Worm (Caenorhabditis elegans) whole organism, mixed stage, embryonic: ENCODE measurements around the gene F46B6.10.

Experiments used
- M03D4.4 ChIP-seq: sonication (generic microtip); optimal IDR thresholded peaks from 2 replicates; lab custom pipeline; 2017; ENCODE audit warnings: mild to moderate bottlenecking, missing genetic modification characterization, missing compliant biosample characterization
- bed-3 ChIP-seq: fragments of 200-800 bp; sonication (Bioruptor generic); optimal IDR thresholded peaks from 3 replicates; lab custom pipeline; 2018; ENCODE audit warnings: mild to moderate bottlenecking, missing genetic modification characterization, moderate library complexity, missing compliant biosample characterization
- blmp-1 ChIP-seq: fragments of 150-350 bp; optimal IDR thresholded peaks from 2 replicates; lab custom pipeline; 2014; ENCODE audit warnings: missing biosample characterization, missing genetic modification characterization
- ceh-39 ChIP-seq: fragments of 150-350 bp; optimal IDR thresholded peaks from 2 replicates; lab custom pipeline; 2014; ENCODE audit warnings: missing biosample characterization, missing genetic modification characterization
- ceh-43 ChIP-seq: fragments of 200-800 bp; sonication (Bioruptor generic); optimal IDR thresholded peaks from 2 replicates; lab custom pipeline; 2018; ENCODE audit warnings: mild to moderate bottlenecking, missing genetic modification characterization, moderate library complexity, missing compliant biosample characterization
- ceh-83 ChIP-seq: fragments of 200-800 bp; sonication (Bioruptor generic); optimal IDR thresholded peaks from 2 replicates; lab custom pipeline; 2018; ENCODE audit warnings: mild to moderate bottlenecking, missing genetic modification characterization, missing compliant biosample characterization
- ces-1 ChIP-seq: fragments of 150-350 bp; optimal IDR thresholded peaks from 2 replicates; lab custom pipeline; 2014; ENCODE audit warnings: missing biosample characterization, missing genetic modification reagents, missing genetic modification characterization
- cnd-1 ChIP-seq: fragments of 200-800 bp; sonication (Bioruptor generic); optimal IDR thresholded peaks from 2 replicates; lab custom pipeline; 2018; ENCODE audit warnings: mild to moderate bottlenecking, missing genetic modification characterization, missing compliant biosample characterization
- drap-1 ChIP-seq: fragments of 200-800 bp; sonication (Bioruptor generic); optimal IDR thresholded peaks from 3 replicates; lab custom pipeline; 2018; ENCODE audit warnings: mild to moderate bottlenecking, missing genetic modification characterization, missing compliant biosample characterization
- elt-3 ChIP-seq: fragments of 150-350 bp; optimal IDR thresholded peaks from 2 replicates; lab custom pipeline; 2014; ENCODE audit warnings: missing biosample characterization, missing genetic modification characterization
- flh-1 ChIP-seq: fragments of 200-800 bp; sonication (Bioruptor generic); optimal IDR thresholded peaks from 2 replicates; lab custom pipeline; 2018; ENCODE audit warnings: mild to moderate bottlenecking, missing genetic modification characterization, moderate library complexity, missing compliant biosample characterization
- ham-2 ChIP-seq: fragments of 200-800 bp; sonication (Bioruptor generic); optimal IDR thresholded peaks from 2 replicates; lab custom pipeline; 2018; ENCODE audit warnings: mild to moderate bottlenecking, missing genetic modification characterization, missing compliant biosample characterization
- hlh-1 ChIP-seq: fragments of 150-350 bp; optimal IDR thresholded peaks from 2 replicates; lab custom pipeline; 2014; ENCODE audit warnings: missing biosample characterization, missing genetic modification reagents, missing genetic modification characterization
- lin-13 ChIP-seq: fragments of 150-350 bp; optimal IDR thresholded peaks from 2 replicates; lab custom pipeline; 2014; ENCODE audit warnings: missing biosample characterization, missing genetic modification characterization
- lin-32 ChIP-seq: fragments of 200-800 bp; sonication (Bioruptor generic); optimal IDR thresholded peaks from 2 replicates; lab custom pipeline; 2018; ENCODE audit warnings: mild to moderate bottlenecking, missing genetic modification characterization, missing compliant biosample characterization
- lsy-2 ChIP-seq: fragments of 150-350 bp; optimal IDR thresholded peaks from 2 replicates; lab custom pipeline; 2014; ENCODE audit warnings: missing biosample characterization, missing genetic modification characterization
- mab-5 ChIP-seq: fragments of 150-350 bp; optimal IDR thresholded peaks from 2 replicates; lab custom pipeline; 2014; ENCODE audit warnings: missing biosample characterization, missing genetic modification characterization
- mep-1 ChIP-seq: fragments of 150-350 bp; optimal IDR thresholded peaks from 2 replicates; lab custom pipeline; 2017; ENCODE audit warnings: missing biosample characterization, missing genetic modification reagents, missing genetic modification characterization, inconsistent platforms
- mls-2 ChIP-seq: sonication (generic microtip); optimal IDR thresholded peaks from 2 replicates; lab custom pipeline; 2016; ENCODE audit warnings: mild to moderate bottlenecking, missing genetic modification characterization, moderate library complexity, missing compliant biosample characterization
- nhr-12 ChIP-seq: fragments of 150-350 bp; optimal IDR thresholded peaks from 2 replicates; lab custom pipeline; 2014; ENCODE audit warnings: missing biosample characterization, missing genetic modification characterization
- nhr-28 ChIP-seq: fragments of 150-350 bp; optimal IDR thresholded peaks from 2 replicates; lab custom pipeline; 2014; ENCODE audit warnings: missing biosample characterization, missing genetic modification characterization
- nhr-76 ChIP-seq: sonication (generic microtip); optimal IDR thresholded peaks from 2 replicates; lab custom pipeline; 2017; ENCODE audit warnings: missing biosample characterization, missing genetic modification characterization
- pha-4 ChIP-seq: fragments of 150-350 bp; optimal IDR thresholded peaks from 2 replicates; lab custom pipeline; 2018; ENCODE audit warnings: missing biosample characterization, missing genetic modification reagents, missing genetic modification characterization
- sem-2 ChIP-seq: fragments of 200-800 bp; sonication (Bioruptor generic); optimal IDR thresholded peaks from 2 replicates; lab custom pipeline; 2018; ENCODE audit warnings: mild to moderate bottlenecking, missing genetic modification characterization, missing compliant biosample characterization
- sptf-1 ChIP-seq: sonication (generic microtip); optimal IDR thresholded peaks from 2 replicates; lab custom pipeline; 2017; ENCODE audit warnings: mild to moderate bottlenecking, missing genetic modification characterization, moderate library complexity, missing compliant biosample characterization
- tbx-8 ChIP-seq: fragments of 200-800 bp; sonication (Bioruptor generic); optimal IDR thresholded peaks from 2 replicates; lab custom pipeline; 2018; ENCODE audit warnings: mild to moderate bottlenecking, missing genetic modification characterization, moderate library complexity, missing compliant biosample characterization
- unc-39 ChIP-seq: fragments of 150-350 bp; optimal IDR thresholded peaks from 2 replicates; lab custom pipeline; 2014; ENCODE audit warnings: missing biosample characterization, missing genetic modification characterization
- unc-62 ChIP-seq: fragments of 150-350 bp; optimal IDR thresholded peaks from 2 replicates; lab custom pipeline; 2014; ENCODE audit warnings: missing biosample characterization, missing genetic modification reagents, missing genetic modification characterization
- zip-8 ChIP-seq: fragments of 150-350 bp; optimal IDR thresholded peaks from 2 replicates; lab custom pipeline; 2014; ENCODE audit warnings: missing biosample characterization, missing genetic modification characterization
- ztf-11 ChIP-seq: fragments of 150-350 bp; optimal IDR thresholded peaks from 2 replicates; lab custom pipeline; 2014; ENCODE audit warnings: missing biosample characterization, missing genetic modification characterization

F46B6.10 gene

DNA sequence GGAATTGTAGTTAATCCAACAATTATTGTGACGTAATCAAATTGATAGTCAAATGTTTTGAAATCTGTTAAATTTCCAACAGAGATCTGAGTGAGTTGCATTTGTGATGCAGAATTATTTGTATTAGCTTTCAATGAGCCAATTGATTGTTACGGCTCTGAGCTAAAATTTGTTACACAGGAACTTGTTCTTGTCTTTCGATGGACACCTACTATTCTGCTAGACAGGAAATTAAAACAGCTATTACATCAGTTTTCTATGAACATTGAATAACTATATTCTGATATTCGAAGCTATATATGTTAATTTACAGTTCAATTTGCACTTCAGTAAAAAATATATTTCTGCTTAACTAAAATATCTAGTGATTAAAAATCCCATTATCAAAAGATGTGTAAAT, 32.0 kb upstream of the F46B6.10 start, which contains the start of gene sru-40:
Gene sru-40 (minus strand): TSS at position 101 of the 400 bp plus-strand sequence.
- TF ChIP-seq pha-4 (no peak), nhr-28 (tag; lab: Kevin White, UChicago) (no peak), ces-1 (GFP tag; lab: Kevin White, UChicago) (no peak), mab-5 (tag; lab: Kevin White, UChicago) (no peak), cnd-1 (tag; lab: Kevin White, UChicago) (no peak), unc-62 (no peak), zip-8 (peak; percentile 46), mep-1 (tag; lab: Kevin White, UChicago) (no peak)
- TF ChIP-seq, all 35 proteins: peak for 1

DNA sequence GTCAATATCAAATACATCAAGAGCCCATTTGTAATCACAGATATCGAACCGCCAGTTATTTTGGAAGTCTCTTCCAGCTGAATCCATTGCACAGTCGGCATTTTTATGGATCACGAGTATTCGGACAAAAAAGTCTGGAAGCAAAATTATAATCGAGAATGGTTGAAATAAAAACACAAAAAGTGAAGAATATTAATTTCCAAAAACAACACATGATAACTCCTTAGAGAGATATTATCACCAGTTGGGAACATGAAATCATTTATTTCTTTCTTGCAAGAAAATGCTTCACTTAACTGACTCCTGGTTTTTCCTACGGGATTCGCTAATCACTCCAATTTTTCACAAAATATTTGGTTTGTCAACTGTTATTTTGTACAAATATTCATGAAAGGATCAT, 22.3 kb upstream of the F46B6.10 start, which contains the start of gene str-2:
Gene str-2 (minus strand): TSS at position 101 of the 400 bp plus-strand sequence.
- TF ChIP-seq unc-62: no peak
- no peak for TF ChIP-seq drap-1 (GFP tag; lab: Kevin White, UChicago)
- no peak for TF ChIP-seq bed-3 (GFP tag; lab: Kevin White, UChicago)
- no peak for TF ChIP-seq ceh-83 (GFP tag; lab: Kevin White, UChicago)
- TF ChIP-seq hlh-1 (tag; lab: Kevin White, UChicago): no peak
- TF ChIP-seq zip-8: no peak
- no peak for TF ChIP-seq sem-2 (GFP tag; lab: Kevin White, UChicago)
- no peak for TF ChIP-seq lsy-2 (tag; lab: Kevin White, UChicago)
- TF ChIP-seq ceh-39 (tag; lab: Kevin White, UChicago): no peak
- TF ChIP-seq sptf-1 (tag; lab: Kevin White, UChicago): no peak
- TF ChIP-seq ztf-11 (tag; lab: Kevin White, UChicago): no peak
- no peak for TF ChIP-seq nhr-28 (tag; lab: Kevin White, UChicago)
- TF ChIP-seq M03D4.4: no peak
- no peak for TF ChIP-seq blmp-1 (tag; lab: Kevin White, UChicago)
- TF ChIP-seq pha-4: no peak

DNA sequence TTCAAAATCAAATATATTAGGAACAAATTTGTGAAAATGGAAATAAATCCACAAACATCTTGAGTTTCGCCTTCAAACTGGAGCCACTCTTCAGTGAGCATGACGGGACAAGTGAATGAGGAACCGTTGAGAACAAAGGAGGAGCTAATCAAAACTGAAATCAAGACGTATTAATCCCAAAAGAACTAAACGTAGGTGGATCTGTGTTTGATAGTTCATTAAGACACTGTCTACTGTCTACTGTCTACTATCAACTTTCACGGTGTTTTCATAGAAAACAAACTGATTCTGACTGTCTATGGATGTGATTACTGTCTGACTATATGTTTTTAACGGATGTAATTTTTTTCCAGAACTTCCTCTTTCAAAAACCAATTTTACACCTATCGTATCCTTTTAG, 19.9 kb upstream of the F46B6.10 start, which contains the start of gene str-193:
Gene str-193 (minus strand): TSS at position 101 of the 400 bp plus-strand sequence.
- TF ChIP-seq sptf-1 (tag; lab: Kevin White, UChicago) (no peak), unc-62 (no peak), drap-1 (GFP tag; lab: Kevin White, UChicago) (no peak), nhr-28 (tag; lab: Kevin White, UChicago) (no peak), lsy-2 (tag; lab: Kevin White, UChicago) (no peak), nhr-12 (tag; lab: Kevin White, UChicago) (no peak), unc-39 (tag; lab: Kevin White, UChicago) (no peak), ceh-83 (GFP tag; lab: Kevin White, UChicago) (no peak), ztf-11 (tag; lab: Kevin White, UChicago) (no peak), flh-1 (GFP tag; lab: Kevin White, UChicago) (no peak)
- TF ChIP-seq, all 35 proteins: peak for 0

DNA sequence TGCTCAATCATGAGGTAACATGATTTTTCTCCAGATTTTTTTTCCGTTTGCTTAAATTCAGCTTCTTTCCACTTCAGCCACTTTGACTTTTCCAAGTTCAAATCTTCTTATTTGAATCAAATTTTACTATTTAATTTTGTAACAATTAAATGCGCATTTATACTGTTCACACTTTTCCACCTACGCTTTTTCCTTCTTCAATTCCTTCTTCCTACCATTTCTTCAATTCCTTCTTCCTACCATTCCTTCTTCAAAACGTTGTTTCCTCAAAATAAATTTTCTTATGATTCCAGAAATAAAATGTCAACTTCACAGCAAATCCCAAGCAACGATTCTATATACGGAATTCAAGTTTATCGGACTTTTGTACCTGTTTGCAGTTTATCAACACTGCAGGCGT, 14.5 kb upstream of the F46B6.10 start, which contains the start of gene sru-31:
Gene sru-31 (plus strand): TSS at position 301 of the 400 bp plus-strand sequence.
- no peak for TF ChIP-seq ceh-39 (tag; lab: Kevin White, UChicago)
- no peak for TF ChIP-seq blmp-1 (tag; lab: Kevin White, UChicago)
- no peak for TF ChIP-seq sem-2 (GFP tag; lab: Kevin White, UChicago)
- TF ChIP-seq zip-8: no peak
- no peak for TF ChIP-seq pha-4
- no peak for TF ChIP-seq ceh-43 (GFP tag; lab: Kevin White, UChicago)

DNA sequence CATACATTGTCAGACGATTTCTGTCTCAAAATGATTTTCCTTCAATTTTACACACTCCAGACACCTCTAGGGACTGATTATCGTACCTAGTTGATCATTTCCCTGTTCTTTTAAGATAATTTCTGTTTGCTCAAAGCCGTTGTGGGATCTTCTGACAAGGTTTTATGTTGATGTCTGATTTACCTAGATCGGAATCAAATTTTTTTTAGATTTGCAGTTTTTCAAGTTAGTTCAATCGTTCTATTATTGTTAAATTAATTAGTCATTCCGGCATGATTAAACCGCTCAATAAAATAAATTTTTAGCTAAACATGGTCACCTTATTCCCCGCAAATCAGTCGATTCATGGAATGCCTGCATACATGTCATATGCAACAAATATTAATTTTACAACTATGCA, 11.7 kb upstream of the F46B6.10 start, which contains the start of gene sru-30:
Gene sru-30 (plus strand): TSS at position 301 of the 400 bp plus-strand sequence.
- TF ChIP-seq ceh-83 (GFP tag; lab: Kevin White, UChicago) (no peak), mls-2 (no peak), bed-3 (GFP tag; lab: Kevin White, UChicago) (no peak), nhr-28 (tag; lab: Kevin White, UChicago) (no peak), ham-2 (no peak), sem-2 (GFP tag; lab: Kevin White, UChicago) (no peak), lsy-2 (tag; lab: Kevin White, UChicago) (no peak), zip-8 (no peak), tbx-8 (GFP tag; lab: Kevin White, UChicago) (no peak), ces-1 (GFP tag; lab: Kevin White, UChicago) (no peak), hlh-1 (tag; lab: Kevin White, UChicago) (no peak), mab-5 (tag; lab: Kevin White, UChicago) (no peak), lin-13 (tag; lab: Kevin White, UChicago) (no peak), pha-4 (no peak), drap-1 (GFP tag; lab: Kevin White, UChicago) (no peak)

DNA sequence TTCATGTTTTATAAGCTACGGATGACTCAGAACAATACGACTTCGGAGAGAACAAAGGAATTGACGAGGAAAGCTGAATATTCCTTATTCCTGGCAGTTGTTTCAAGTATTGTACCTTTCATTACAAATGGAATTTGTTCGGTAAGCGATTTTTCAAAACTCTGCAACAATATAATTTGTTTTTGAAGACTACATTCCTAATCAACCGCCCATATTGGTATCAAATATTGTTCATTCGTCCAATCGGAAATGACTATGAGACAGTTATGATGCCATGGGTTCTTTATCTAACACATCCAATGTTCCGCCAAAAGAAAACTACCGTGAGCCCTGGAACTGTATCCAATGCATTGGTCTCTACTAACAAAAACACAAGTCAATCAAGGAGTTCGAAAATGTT, 10.4 kb upstream of the F46B6.10 start:
- no peak for TF ChIP-seq ceh-39 (tag; lab: Kevin White, UChicago)
- no peak for TF ChIP-seq tbx-8 (GFP tag; lab: Kevin White, UChicago)
- no peak for TF ChIP-seq lin-32 (GFP tag; lab: Kevin White, UChicago)
- no peak for TF ChIP-seq hlh-1 (tag; lab: Kevin White, UChicago)
- TF ChIP-seq elt-3 (tag; lab: Kevin White, UChicago): no peak
- no peak for TF ChIP-seq nhr-76
- no peak for TF ChIP-seq zip-8
- TF ChIP-seq mab-5 (tag; lab: Kevin White, UChicago): no peak
- no peak for TF ChIP-seq mep-1 (tag; lab: Kevin White, UChicago)
